Worm (Caenorhabditis elegans) whole organism, L3 larva: Measurements from ENCODE around the gene Y69A2AR.23.

Experiments
- R02D3.7 ChIP-seq: fragments of 150-350 bp; optimal IDR thresholded peaks from 2 replicates; lab custom pipeline; 2014; ENCODE audit warnings: missing biosample characterization, missing genetic modification characterization
- aly-2 ChIP-seq: fragments of 150-350 bp; optimal IDR thresholded peaks from 2 replicates; lab custom pipeline; 2014; ENCODE audit warnings: missing biosample characterization, missing genetic modification characterization
- ceh-16 ChIP-seq: sonication (generic microtip); optimal IDR thresholded peaks from 2 replicates; lab custom pipeline; 2017; ENCODE audit warnings: missing biosample characterization, missing genetic modification characterization
- ceh-28 ChIP-seq: fragments of 150-350 bp; optimal IDR thresholded peaks from 2 replicates; lab custom pipeline; 2014; ENCODE audit warnings: missing biosample characterization, missing genetic modification reagents, missing genetic modification characterization
- ceh-82 ChIP-seq: fragments of 150-350 bp; optimal IDR thresholded peaks from 2 replicates; lab custom pipeline; 2014; ENCODE audit warnings: missing biosample characterization, missing genetic modification characterization
- ceh-9 ChIP-seq: sonication (generic microtip); optimal IDR thresholded peaks from 2 replicates; lab custom pipeline; 2018; ENCODE audit warnings: missing biosample characterization, missing genetic modification characterization
- daf-12 ChIP-seq: fragments of 150-350 bp; optimal IDR thresholded peaks from 2 replicates; lab custom pipeline; 2014; ENCODE audit warnings: missing biosample characterization, missing genetic modification reagents, missing genetic modification characterization
- egl-27 ChIP-seq: sonication (generic microtip); optimal IDR thresholded peaks from 4 replicates; lab custom pipeline; 2017; ENCODE audit warnings: missing biosample characterization, missing genetic modification reagents, missing genetic modification characterization
- elt-1 ChIP-seq: fragments of 150-350 bp; optimal IDR thresholded peaks from 2 replicates; lab custom pipeline; 2014; ENCODE audit warnings: missing biosample characterization, missing genetic modification characterization
- elt-2 ChIP-seq: sonication (generic microtip); optimal IDR thresholded peaks from 2 replicates; lab custom pipeline; 2016; ENCODE audit warnings: missing genetic modification reagents, mild to moderate bottlenecking, missing genetic modification characterization, missing compliant biosample characterization
- fkh-10 ChIP-seq: sonication (generic microtip); optimal IDR thresholded peaks from 2 replicates; lab custom pipeline; 2017; ENCODE audit warnings: missing biosample characterization, missing genetic modification reagents, missing genetic modification characterization
- fos-1 ChIP-seq: fragments of 150-350 bp; optimal IDR thresholded peaks from 2 replicates; lab custom pipeline; 2014; ENCODE audit warnings: missing biosample characterization, missing genetic modification characterization
- hmg-11 ChIP-seq: sonication (generic microtip); optimal IDR thresholded peaks from 2 replicates; lab custom pipeline; 2016; ENCODE audit warnings: missing genetic modification characterization, missing compliant biosample characterization
- jun-1 ChIP-seq: fragments of 150-350 bp; optimal IDR thresholded peaks from 2 replicates; lab custom pipeline; 2014; ENCODE audit warnings: missing biosample characterization, missing genetic modification reagents, missing genetic modification characterization
- lin-15B ChIP-seq: fragments of 150-350 bp; optimal IDR thresholded peaks from 2 replicates; lab custom pipeline; 2014; ENCODE audit warnings: missing biosample characterization, missing genetic modification characterization
- lsy-12 ChIP-seq: sonication (generic microtip); optimal IDR thresholded peaks from 2 replicates; lab custom pipeline; 2016; ENCODE audit warnings: mild to moderate bottlenecking, missing genetic modification characterization, missing compliant biosample characterization
- mdl-1 ChIP-seq: fragments of 150-350 bp; optimal IDR thresholded peaks from 2 replicates; lab custom pipeline; 2014; ENCODE audit warnings: missing biosample characterization, missing genetic modification characterization
- mml-1 ChIP-seq: fragments of 150-350 bp; sonication (generic microtip); optimal IDR thresholded peaks from 3 replicates; lab custom pipeline; 2014; ENCODE audit warnings: missing biosample characterization, missing genetic modification characterization
- nhr-11 ChIP-seq: fragments of 150-350 bp; optimal IDR thresholded peaks from 2 replicates; lab custom pipeline; 2014; ENCODE audit warnings: missing biosample characterization, missing genetic modification characterization
- nhr-237 ChIP-seq: fragments of 150-350 bp; optimal IDR thresholded peaks from 2 replicates; lab custom pipeline; 2014; ENCODE audit warnings: missing biosample characterization, missing genetic modification characterization
- nhr-25 ChIP-seq: sonication (generic microtip); optimal IDR thresholded peaks from 2 replicates; lab custom pipeline; 2017; ENCODE audit warnings: missing biosample characterization, missing genetic modification characterization
- nhr-28 ChIP-seq: fragments of 150-350 bp; optimal IDR thresholded peaks from 2 replicates; lab custom pipeline; 2014; ENCODE audit warnings: missing biosample characterization, missing genetic modification characterization
- nhr-43 ChIP-seq: sonication (generic microtip); optimal IDR thresholded peaks from 2 replicates; lab custom pipeline; 2016; ENCODE audit warnings: mild to moderate bottlenecking, missing genetic modification characterization, missing compliant biosample characterization; ENCODE audit not compliant: poor library complexity, severe bottlenecking
- nhr-67 ChIP-seq: fragments of 150-350 bp; optimal IDR thresholded peaks from 2 replicates; lab custom pipeline; 2014; ENCODE audit warnings: missing biosample characterization, missing genetic modification characterization
- nhr-76 ChIP-seq: fragments of 150-350 bp; sonication (generic microtip); optimal IDR thresholded peaks from 5 replicates; lab custom pipeline; 2014; ENCODE audit warnings: missing biosample characterization, missing genetic modification characterization
- nhr-77 ChIP-seq: fragments of 150-350 bp; optimal IDR thresholded peaks from 2 replicates; lab custom pipeline; 2014; ENCODE audit warnings: missing biosample characterization, missing genetic modification characterization
- pha-4 ChIP-seq: fragments of 150-350 bp; optimal IDR thresholded peaks from 2 replicates; lab custom pipeline; 2014; ENCODE audit warnings: missing biosample characterization, missing genetic modification reagents, missing genetic modification characterization
- pqm-1 ChIP-seq: fragments of 150-350 bp; optimal IDR thresholded peaks from 2 replicates; lab custom pipeline; 2017; ENCODE audit warnings: missing biosample characterization, missing genetic modification characterization, inconsistent platforms
- skn-1 ChIP-seq: fragments of 150-350 bp; optimal IDR thresholded peaks from 2 replicates; lab custom pipeline; 2014; ENCODE audit warnings: missing biosample characterization, missing genetic modification characterization
- snpc-4 ChIP-seq: fragments of 150-350 bp; optimal IDR thresholded peaks from 2 replicates; lab custom pipeline; 2014; ENCODE audit warnings: missing biosample characterization, missing genetic modification characterization
- unc-39 ChIP-seq: sonication (generic microtip); optimal IDR thresholded peaks from 4 replicates; lab custom pipeline; 2017; ENCODE audit warnings: missing biosample characterization, missing genetic modification characterization
- unc-62 ChIP-seq: fragments of 150-350 bp; sonication (generic microtip); optimal IDR thresholded peaks from 4 replicates; lab custom pipeline; 2014; ENCODE audit warnings: missing biosample characterization, missing genetic modification reagents, missing genetic modification characterization
- zag-1 ChIP-seq: fragments of 150-350 bp; optimal IDR thresholded peaks from 2 replicates; lab custom pipeline; 2014; ENCODE audit warnings: missing biosample characterization, missing genetic modification characterization
- ztf-4 ChIP-seq: fragments of 150-350 bp; optimal IDR thresholded peaks from 2 replicates; lab custom pipeline; 2014; ENCODE audit warnings: missing biosample characterization, missing genetic modification characterization

Gene Y69A2AR.23

ce11 chrIV:2562071-2562470 is 10.6 kb upstream of the Y69A2AR.23 start, which contains the start of gene Y69A2AR.50:
TSS of gene Y69A2AR.50 (plus strand) at chrIV:2562371.
- no peak for TF ChIP-seq daf-12 (tag; lab: Kevin White, UChicago)
- TF ChIP-seq ceh-82, result no peak
- TF ChIP-seq fkh-10, result no peak
- TF ChIP-seq nhr-67 (tag; lab: Kevin White, UChicago), result no peak
- no peak for TF ChIP-seq ceh-9 (tag; lab: Kevin White, UChicago)
- no peak for TF ChIP-seq ztf-4 (tag; lab: Kevin White, UChicago)
- TF ChIP-seq skn-1 (tag; lab: Kevin White, UChicago), result no peak
- TF ChIP-seq zag-1, result no peak
- no peak for TF ChIP-seq egl-27 (tag; lab: Kevin White, UChicago)
- no peak for TF ChIP-seq pqm-1 (tag; lab: Kevin White, UChicago)
- no peak for TF ChIP-seq unc-62 (GFP tag; lab: Kevin White, UChicago)
- no peak for TF ChIP-seq lin-15B (tag; lab: Kevin White, UChicago)
- TF ChIP-seq, all 47 proteins: peak for 0

- no peak for TF ChIP-seq fos-1 (tag; lab: Kevin White, UChicago)
- no peak for TF ChIP-seq nhr-43
- no peak for TF ChIP-seq mml-1
- no peak for TF ChIP-seq mdl-1
- no peak for TF ChIP-seq egl-27 (tag; lab: Kevin White, UChicago)
- no peak for TF ChIP-seq pqm-1 (tag; lab: Kevin White, UChicago)
- no peak for TF ChIP-seq elt-1 (tag; lab: Kevin White, UChicago)
- no peak for TF ChIP-seq ztf-4 (tag; lab: Kevin White, UChicago)
- no peak for TF ChIP-seq unc-39
- no peak for TF ChIP-seq ceh-82
- TF ChIP-seq nhr-11 (tag; lab: Kevin White, UChicago), result no peak
- no peak for TF ChIP-seq nhr-25 (tag; lab: Kevin White, UChicago)
- no peak for TF ChIP-seq elt-2 (tag; lab: Kevin White, UChicago)
- no peak for TF ChIP-seq unc-62 (GFP tag; lab: Kevin White, UChicago)
Observed at ce11 chrIV:2561358-2561757, 9.9 kb upstream of the Y69A2AR.23 start, which contains the start of gene Y69A2AR.46. TSS of gene Y69A2AR.46 (plus strand) at chrIV:2561658.

- TF ChIP-seq nhr-237 (tag; lab: Kevin White, UChicago) (no peak), ceh-28 (tag; lab: Kevin White, UChicago) (no peak), fos-1 (tag; lab: Kevin White, UChicago) (no peak), R02D3.7 (tag; lab: Kevin White, UChicago) (no peak), skn-1 (tag; lab: Kevin White, UChicago) (no peak), nhr-43 (no peak), ceh-16 (tag; lab: Kevin White, UChicago) (no peak), jun-1 (tag; lab: Kevin White, UChicago) (no peak)
Observed at ce11 chrIV:2556211-2556610, 4.7 kb upstream of the Y69A2AR.23 start.

ce11 chrIV:2552855-2553254 is 1.4 kb upstream of the Y69A2AR.23 start:
- TF ChIP-seq fos-1 (tag; lab: Kevin White, UChicago) (no peak), ceh-28 (tag; lab: Kevin White, UChicago) (no peak), ceh-16 (tag; lab: Kevin White, UChicago) (no peak), elt-1 (tag; lab: Kevin White, UChicago) (no peak), egl-27 (tag; lab: Kevin White, UChicago) (no peak), fkh-10 (no peak), aly-2 (tag; lab: Kevin White, UChicago) (no peak), nhr-28 (tag; lab: Kevin White, UChicago) (no peak), nhr-25 (tag; lab: Kevin White, UChicago) (no peak)

ce11 chrIV:2552276-2552675 is 792 bp upstream of the Y69A2AR.23 start:
- TF ChIP-seq snpc-4 (no peak), ceh-16 (tag; lab: Kevin White, UChicago) (no peak), lsy-12 (tag; lab: Kevin White, UChicago) (no peak), daf-12 (tag; lab: Kevin White, UChicago) (no peak), zag-1 (no peak), nhr-76 (tag; lab: Kevin White, UChicago) (no peak), fkh-10 (no peak), ceh-28 (tag; lab: Kevin White, UChicago) (peak; percentile 79)

ce11 chrIV:2551838-2552237 is 354 bp upstream of the Y69A2AR.23 start:
- TF ChIP-seq nhr-77 (no peak), pha-4 (tag; lab: Kevin White, UChicago) (no peak), ceh-9 (tag; lab: Kevin White, UChicago) (no peak), hmg-11 (tag; lab: Kevin White, UChicago) (no peak)
